Fruit fly (Drosophila melanogaster): ENCODE measurements around the gene CG8087.
A peak's percentile ranks its signal among the peaks of the same experiment; 100 is the strongest.

DNA sequence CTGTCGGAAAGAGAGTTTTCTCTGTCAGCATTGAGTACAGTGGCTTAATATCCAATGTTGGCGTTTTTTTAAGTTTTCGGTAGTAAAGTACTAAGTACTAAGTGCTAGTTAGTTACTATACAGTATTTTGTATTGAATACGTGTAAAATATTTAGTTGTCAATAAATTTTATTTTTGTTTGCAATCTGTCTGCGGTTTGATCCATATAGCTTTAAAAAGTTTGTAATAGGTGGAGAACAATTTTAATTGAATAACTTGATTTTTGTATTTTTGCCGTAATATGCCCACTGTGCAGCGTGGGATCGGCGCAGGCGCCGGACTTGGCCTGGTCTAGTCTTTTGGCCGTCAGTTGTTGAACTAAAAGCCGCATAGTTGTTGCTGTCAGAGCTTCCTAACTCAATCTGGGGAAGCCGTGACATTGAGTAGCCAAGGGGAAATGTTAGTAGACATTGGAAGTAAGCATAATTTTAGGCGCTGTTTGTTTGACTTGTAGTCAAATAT lies 6.2 kb downstream of the CG8087 start:
- TF ChIP-seq CG17806 (tag; optimal IDR thresholded peaks at IDR 0.05): peak; percentile 59
- TF ChIP-seq CG15710 (tag; optimal IDR thresholded peaks at IDR 0.05): peak; percentile 67
- peak; percentile 67 for TF ChIP-seq CG9948 (tag; optimal IDR thresholded peaks at IDR 0.05)
- TF ChIP-seq Pif1B (GFP tag; optimal IDR thresholded peaks at IDR 0.05): peak; percentile 46
- peak; percentile 22 for TF ChIP-seq CG34367 (tag; optimal IDR thresholded peaks at IDR 0.05)

Measured in whole organism, pupa.